Worm (Caenorhabditis elegans): ENCODE results near the gene F55H2.7.

F55H2.7 gene

ce11 chrIII:9525252-9525651 is 9.2 kb upstream of the F55H2.7 start, which contains the start of gene trpp-3:
Gene trpp-3, plus strand, starts transcription at chrIII:9525552.
- no peak for TF ChIP-seq tbx-9 (tag; optimal IDR thresholded peaks at IDR 0.05; ENCODE audit: borderline replicate concordance)
- no peak for TF ChIP-seq sea-2 (GFP tag; IDR thresholded peaks at IDR 0.05)
- no peak for TF ChIP-seq snpc-1.3 (tag; optimal IDR thresholded peaks at IDR 0.05; ENCODE audit: insufficient read depth)
- no peak for TF ChIP-seq ZK185.1 (tag; optimal IDR thresholded peaks at IDR 0.05; ENCODE audit: poor library complexity, severe bottlenecking)
- TF ChIP-seq attf-5 (GFP tag; optimal IDR thresholded peaks at IDR 0.05) = no peak
- TF ChIP-seq lag-1 (GFP tag; IDR thresholded peaks at IDR 0.05) = no peak
- no peak for TF ChIP-seq somi-1 (GFP tag; optimal IDR thresholded peaks at IDR 0.05)
- no peak for TF ChIP-seq F37B4.10 (GFP tag; IDR thresholded peaks at IDR 0.05)
- no peak for TF ChIP-seq F10E7.11 (tag; optimal IDR thresholded peaks at IDR 0.05)
- TF ChIP-seq madf-10 (tag; optimal IDR thresholded peaks at IDR 0.05) = no peak
- TF ChIP-seq aptf-3 (GFP tag; IDR thresholded peaks at IDR 0.05) = no peak
- no peak for TF ChIP-seq dox-1 (GFP tag; IDR thresholded peaks at IDR 0.05)
- TF ChIP-seq B0336.3 (GFP tag; IDR thresholded peaks at IDR 0.05) = no peak
- TF ChIP-seq egrh-3 (GFP tag; IDR thresholded peaks at IDR 0.05) = no peak
- TF ChIP-seq madf-8 (GFP tag; conservative IDR thresholded peaks at IDR 0.05) = no peak
- TF ChIP-seq K12H6.12 (tag; optimal IDR thresholded peaks at IDR 0.05) = no peak
- no peak for TF ChIP-seq madf-3 (GFP tag; IDR thresholded peaks at IDR 0.05)
- no peak for TF ChIP-seq F57C9.4 (tag; optimal IDR thresholded peaks at IDR 0.05)
- TF ChIP-seq efl-1 (GFP tag; optimal IDR thresholded peaks at IDR 0.05) = no peak
- TF ChIP-seq lin-26 (GFP tag; IDR thresholded peaks at IDR 0.05) = no peak

ce11 chrIII:9523581-9523980 is 7.5 kb upstream of the F55H2.7 start, which contains the start of gene mrps-23:
Gene mrps-23, minus strand, starts transcription at chrIII:9523672.
- TF ChIP-seq tbp1 (GFP tag; optimal IDR thresholded peaks at IDR 0.05) = no peak
- TF ChIP-seq repo-1 (tag; optimal IDR thresholded peaks at IDR 0.05) = no peak
- no peak for TF ChIP-seq ccch-3 (GFP tag; optimal IDR thresholded peaks at IDR 0.05)
- TF ChIP-seq akir-1 (GFP tag; optimal IDR thresholded peaks at IDR 0.05) = no peak
- TF ChIP-seq madf-3 (GFP tag; IDR thresholded peaks at IDR 0.05) = 0 out of 2 replicates have a peak, but pooled peaks have one; percentile 25
- TF ChIP-seq sptf-2 (GFP tag; optimal IDR thresholded peaks at IDR 0.05) = no peak
- TF ChIP-seq lir-1 (GFP tag; conservative IDR thresholded peaks at IDR 0.05) = no peak
- TF ChIP-seq mcd-1 (GFP tag; IDR thresholded peaks at IDR 0.05) = 0 out of 2 replicates have a peak, but pooled peaks have one; percentile 7
- TF ChIP-seq rpc-1 (optimal IDR thresholded peaks at IDR 0.05) = no peak
- TF ChIP-seq rpc-1 (tag; optimal IDR thresholded peaks at IDR 0.05) = no peak
- no peak for TF ChIP-seq hlh-12 (tag; optimal IDR thresholded peaks at IDR 0.05)
- no peak for TF ChIP-seq sea-2 (GFP tag; IDR thresholded peaks at IDR 0.05)
- no peak for TF ChIP-seq pha-4 (tag; optimal IDR thresholded peaks at IDR 0.05)
- no peak for TF ChIP-seq lin-40 (tag; optimal IDR thresholded peaks at IDR 0.05)
- no peak for TF ChIP-seq snpc-3.4 (tag; optimal IDR thresholded peaks at IDR 0.05)
- no peak for TF ChIP-seq ztf-25 (GFP tag; IDR thresholded peaks at IDR 0.05)
- TF ChIP-seq dpl-1 (GFP tag; optimal IDR thresholded peaks at IDR 0.05) = no peak
- no peak for TF ChIP-seq B0336.3 (GFP tag; IDR thresholded peaks at IDR 0.05)
- TF ChIP-seq F57C9.4 (tag; optimal IDR thresholded peaks at IDR 0.05) = no peak
- TF ChIP-seq Y95B8A.8 (GFP tag; IDR thresholded peaks at IDR 0.05) = no peak
- 0 out of 2 replicates have a peak, but pooled peaks have one; percentile 33 for TF ChIP-seq dox-1 (GFP tag; IDR thresholded peaks at IDR 0.05)
- no peak for TF ChIP-seq madf-8 (GFP tag; conservative IDR thresholded peaks at IDR 0.05)
- TF ChIP-seq F23B12.7 (tag; optimal IDR thresholded peaks at IDR 0.05; ENCODE audit: insufficient read depth) = peak; percentile 33
- TF ChIP-seq pbrm-1 (GFP tag; IDR thresholded peaks at IDR 0.05) = 0 out of 2 replicates have a peak, but pooled peaks have one; percentile 11
- TF ChIP-seq Y53G8AR.9 (GFP tag; conservative IDR thresholded peaks at IDR 0.05) = 0 out of 2 replicates have a peak, but pooled peaks have one; percentile 8
- no peak for TF ChIP-seq efl-1 (GFP tag; optimal IDR thresholded peaks at IDR 0.05)
- no peak for TF ChIP-seq egl-44 (GFP tag; IDR thresholded peaks at IDR 0.05)
- no peak for TF ChIP-seq cebp-1 (GFP tag; IDR thresholded peaks at IDR 0.05)
- TF ChIP-seq cebp-1 (tag; optimal IDR thresholded peaks at IDR 0.05) = peak; percentile 13
- no peak for TF ChIP-seq B0261.1 (tag; optimal IDR thresholded peaks at IDR 0.05)
- no peak for TF ChIP-seq somi-1 (GFP tag; optimal IDR thresholded peaks at IDR 0.05)
- TF ChIP-seq ets-4 (GFP tag; optimal IDR thresholded peaks at IDR 0.05) = no peak
- TF ChIP-seq rcor-1 (GFP tag; IDR thresholded peaks at IDR 0.05) = no peak
- TF ChIP-seq ztf-3 (GFP tag; optimal IDR thresholded peaks at IDR 0.05) = no peak
- no peak for TF ChIP-seq zfh-2 (GFP tag; conservative IDR thresholded peaks at IDR 0.05)
- TF ChIP-seq F57A8.1 (GFP tag; optimal IDR thresholded peaks at IDR 0.05) = no peak
